Worm (Caenorhabditis elegans) whole organism, early embryonic: Measurements from ENCODE around the gene zip-5.

Experiments used
- aly-1 ChIP-seq: sonication (generic microtip); optimal IDR thresholded peaks from 2 replicates; lab custom pipeline; 2016; ENCODE audit warnings: missing genetic modification characterization, missing compliant biosample characterization
- ama-1 ChIP-seq: fragments of 150-350 bp; optimal IDR thresholded peaks from 2 replicates; lab custom pipeline; 2014
- flt-1 ChIP-seq: fragments of 200-800 bp; sonication (Bioruptor generic); IDR thresholded peaks from 2 replicates; pipeline ENCODE4 v1.3.6; 2022; ENCODE audit warnings: missing genetic modification characterization, missing compliant biosample characterization
- hmbx-1 ChIP-seq: sonication (generic microtip); optimal IDR thresholded peaks from 2 replicates; lab custom pipeline; 2016; ENCODE audit warnings: mild to moderate bottlenecking, missing genetic modification characterization, missing compliant biosample characterization
- hmg-4 ChIP-seq: fragments of 200-800 bp; sonication (Bioruptor generic); optimal IDR thresholded peaks from 2 replicates; lab custom pipeline; 2018; ENCODE audit warnings: mild to moderate bottlenecking, missing genetic modification characterization, missing compliant biosample characterization
- pes-1 ChIP-seq: fragments of 200-800 bp; sonication (Bioruptor generic); IDR thresholded peaks from 2 replicates; pipeline ENCODE4 v1.3.6; 2022; ENCODE audit warnings: missing genetic modification reagents, missing genetic modification characterization, missing compliant biosample characterization
- scrt-1 ChIP-seq: fragments of 200-800 bp; sonication (Bioruptor generic); IDR thresholded peaks from 2 replicates; pipeline ENCODE4 v1.3.6; 2022; ENCODE audit warnings: missing genetic modification characterization, missing compliant biosample characterization
- sea-1 ChIP-seq: fragments of 200-800 bp; sonication (Bioruptor generic); conservative IDR thresholded peaks from 2 replicates; pipeline ENCODE4 v1.3.6; 2022; ENCODE audit warnings: missing genetic modification characterization, missing compliant biosample characterization
- tbx-11 ChIP-seq: fragments of 200-800 bp; sonication (Bioruptor generic); IDR thresholded peaks from 2 replicates; pipeline ENCODE4 v1.3.6; 2022; ENCODE audit warnings: missing genetic modification characterization, missing compliant biosample characterization
- tra-4 ChIP-seq: sonication (generic microtip); optimal IDR thresholded peaks from 2 replicates; lab custom pipeline; 2017; ENCODE audit warnings: missing genetic modification characterization, missing compliant biosample characterization

ce11 chrV:13266630-13267029 is 2.3 kb downstream of the zip-5 start:
- TF ChIP-seq tbx-11 (GFP tag; lab: Robert Waterston, UW) (no peak), hmbx-1 (no peak), scrt-1 (GFP tag; lab: Robert Waterston, UW) (no peak), tra-4 (tag; lab: Kevin White, UChicago) (no peak), ama-1 (no peak), sea-1 (no peak), pes-1 (GFP tag; lab: Robert Waterston, UW) (no peak), flt-1 (GFP tag; lab: Robert Waterston, UW) (no peak), hmg-4 (no peak), aly-1 (tag; lab: Kevin White, UChicago) (no peak)
